Fruit fly (Drosophila melanogaster) whole organism: ENCODE measurements around the gene CG17549.

Experiments
- CG8478 ChIP-seq: fragments of >200 bp; optimal IDR thresholded peaks from 2 replicates; lab custom pipeline; 2018; ENCODE audit warnings: inconsistent platforms
- Dll ChIP-seq: fragments of >200 bp; optimal IDR thresholded peaks from 2 replicates; lab custom pipeline; 2017
- EcR ChIP-seq, 2 experiments: fragments of >200 bp; optimal IDR thresholded peaks; 2 replicates each; lab custom pipeline; 2017; ENCODE audit warnings: missing biosample characterization in 2 of 2, missing genetic modification characterization in 2 of 2, missing genetic modification reagents in 2 of 2
- pan ChIP-seq: fragments of >200 bp; optimal IDR thresholded peaks from 2 replicates; lab custom pipeline; 2017
- psq ChIP-seq: fragments of >200 bp; optimal IDR thresholded peaks from 2 replicates; lab custom pipeline; 2017
- usp ChIP-seq: fragments of >200 bp; optimal IDR thresholded peaks from 2 replicates; lab custom pipeline; 2017; ENCODE audit warnings: missing biosample characterization, missing genetic modification characterization, mixed read lengths

DNA sequence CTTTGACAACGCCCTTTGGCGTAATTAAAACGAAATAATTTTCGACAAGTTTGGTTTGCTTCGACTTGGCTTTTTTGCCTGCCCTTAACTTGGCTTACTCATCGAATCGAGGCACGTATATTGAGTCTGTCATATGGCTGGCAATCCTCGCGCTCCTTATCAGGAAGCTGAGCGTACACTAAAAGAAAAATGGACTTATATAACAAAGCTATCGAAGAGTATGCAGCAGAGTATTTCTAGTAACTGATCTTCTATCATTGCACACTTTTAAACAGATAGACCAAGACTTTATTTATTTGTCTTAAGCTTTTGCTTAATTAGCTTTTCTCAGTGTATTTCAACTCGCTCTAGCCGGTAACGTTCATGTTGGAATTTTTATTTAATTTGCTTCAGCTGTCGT lies 23.6 kb downstream of the CG17549 start:
- TF ChIP-seq usp (GFP tag; lab: Kevin White, UChicago) (no peak), psq (lab: Kevin White, UChicago) (no peak), pan (lab: Kevin White, UChicago) (no peak), Dll (no peak), EcR (GFP tag; optimal IDR thresholded peaks at IDR 0.05; lab: Kevin White, UChicago) (no peak), CG8478 (lab: Kevin White, UChicago) (no peak)
